Worm (Caenorhabditis elegans): ENCODE measurements around the gene pcp-5.

pcp-5 gene

DNA sequence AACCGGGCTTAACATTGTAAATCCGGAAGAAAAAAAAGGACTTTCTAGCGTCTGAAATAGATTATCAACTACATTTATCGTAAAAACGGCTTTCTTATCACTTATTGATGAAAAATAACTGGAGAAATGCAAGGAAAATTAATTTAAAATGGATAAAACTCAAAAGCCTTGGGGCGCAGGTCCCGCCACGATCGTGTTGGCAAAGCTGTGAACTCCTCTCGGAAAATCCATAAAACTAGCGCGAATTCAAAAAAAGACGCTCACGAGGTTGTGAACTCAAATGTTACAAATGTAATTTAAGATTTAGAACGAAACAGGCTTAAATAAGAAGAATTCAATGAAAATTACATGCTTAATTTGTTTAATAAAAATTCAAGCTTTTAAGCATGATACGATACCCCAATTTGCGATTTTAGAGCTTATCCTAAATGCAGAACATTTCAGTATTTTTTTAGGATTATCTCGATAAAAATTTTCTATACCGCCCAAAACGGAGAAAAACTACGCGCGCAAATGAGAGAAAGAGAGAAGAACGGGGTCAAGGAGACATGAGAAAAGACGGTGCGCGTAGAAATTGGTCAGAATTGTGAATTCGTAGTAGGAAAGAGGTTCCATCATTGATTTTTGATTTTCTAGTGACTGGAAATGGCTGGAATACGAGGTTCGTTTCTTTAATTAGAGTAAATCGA is 44.8 kb upstream of the pcp-5 start, which contains the start of gene C29E4.15 (continued):
- TF ChIP-seq nhr-23 (tag; optimal IDR thresholded peaks at IDR 0.05) (no peak), egl-27 (tag; optimal IDR thresholded peaks at IDR 0.05) (no peak), lsy-2 (tag; optimal IDR thresholded peaks at IDR 0.05) (peak; percentile 27 to 80), nhr-10 (tag; optimal IDR thresholded peaks at IDR 0.05) (no peak), ZK546.5 (tag; optimal IDR thresholded peaks at IDR 0.05) (no peak)

DNA sequence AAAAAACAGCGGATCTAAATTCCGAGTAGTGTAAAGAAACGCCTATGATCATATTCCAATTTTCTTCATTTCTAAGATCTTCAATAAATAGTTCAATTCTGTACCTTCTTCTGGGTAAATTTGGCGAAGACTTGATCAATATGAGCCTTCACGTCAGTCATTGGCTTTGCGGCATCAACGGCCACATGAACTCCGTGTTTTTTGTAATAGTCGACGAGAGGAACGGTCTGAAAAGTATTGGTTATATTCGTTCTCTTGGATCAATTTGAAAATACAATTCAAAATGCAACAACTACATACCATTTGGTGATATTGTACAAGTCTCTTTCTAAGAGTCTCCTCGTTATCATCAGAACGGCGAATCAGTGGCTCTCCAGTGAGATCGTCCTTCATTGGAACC is 43.0 kb upstream of the pcp-5 start:
- TF ChIP-seq elt-3 (tag; optimal IDR thresholded peaks at IDR 0.05) (no peak), aly-2 (tag; optimal IDR thresholded peaks at IDR 0.05) (no peak), nhr-12 (tag; optimal IDR thresholded peaks at IDR 0.05) (no peak), peb-1 (tag; optimal IDR thresholded peaks at IDR 0.05) (no peak), ama-1 (optimal IDR thresholded peaks at IDR 0.05) (peak; percentile 76)

DNA sequence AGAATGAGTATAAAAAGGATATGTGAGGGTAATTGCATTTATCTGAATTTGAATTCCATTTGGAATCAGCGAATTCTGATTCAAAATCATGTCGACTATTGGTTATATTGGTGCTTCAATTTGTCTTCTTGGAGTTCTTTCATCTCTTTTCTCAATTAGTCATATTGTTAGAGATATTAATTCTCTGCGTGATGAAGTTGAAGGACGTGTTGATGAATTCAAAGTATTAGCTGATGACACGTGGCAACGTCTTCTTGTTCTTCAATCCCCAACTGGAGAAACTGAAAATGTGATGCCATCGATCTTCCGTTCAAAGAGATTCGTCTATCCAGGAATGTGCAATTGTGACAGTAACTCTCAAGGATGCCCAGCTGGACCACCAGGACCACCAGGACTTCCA is 41.4 kb upstream of the pcp-5 start, which contains the start of gene col-90:
col-90 (plus strand) TSS at position 37 of the 400 bp plus-strand sequence.
- TF ChIP-seq ama-1 (optimal IDR thresholded peaks at IDR 0.05) (peak; percentile 59), ceh-82 (tag; optimal IDR thresholded peaks at IDR 0.05) (no peak)

DNA sequence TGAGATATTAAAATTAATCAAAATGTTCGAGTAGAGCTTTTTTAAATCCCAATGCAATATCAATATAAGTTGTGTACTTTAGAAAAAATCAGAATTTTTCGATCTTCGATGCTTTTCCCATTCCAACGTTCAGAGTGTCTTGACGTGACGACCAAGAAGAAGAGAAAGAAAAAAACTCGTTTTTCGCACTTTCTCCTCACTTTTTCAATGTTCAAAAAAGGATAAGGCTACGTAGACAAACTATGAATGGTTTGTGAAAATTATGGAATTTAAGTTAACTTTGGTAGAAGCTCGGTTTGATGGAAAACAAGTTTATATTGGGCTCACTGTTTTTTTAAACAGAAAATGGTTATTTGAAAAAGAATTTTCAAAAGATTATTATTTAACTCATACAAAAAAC is 40.3 kb upstream of the pcp-5 start:
- TF ChIP-seq nhr-23 (tag; optimal IDR thresholded peaks at IDR 0.05) (no peak), R02D3.7 (tag; optimal IDR thresholded peaks at IDR 0.05) (no peak), elt-1 (tag; optimal IDR thresholded peaks at IDR 0.05) (no peak), nhr-6 (tag; optimal IDR thresholded peaks at IDR 0.05) (no peak), ztf-4 (tag; optimal IDR thresholded peaks at IDR 0.05) (no peak), ztf-1 (GFP tag; conservative IDR thresholded peaks at IDR 0.05) (no peak)

DNA sequence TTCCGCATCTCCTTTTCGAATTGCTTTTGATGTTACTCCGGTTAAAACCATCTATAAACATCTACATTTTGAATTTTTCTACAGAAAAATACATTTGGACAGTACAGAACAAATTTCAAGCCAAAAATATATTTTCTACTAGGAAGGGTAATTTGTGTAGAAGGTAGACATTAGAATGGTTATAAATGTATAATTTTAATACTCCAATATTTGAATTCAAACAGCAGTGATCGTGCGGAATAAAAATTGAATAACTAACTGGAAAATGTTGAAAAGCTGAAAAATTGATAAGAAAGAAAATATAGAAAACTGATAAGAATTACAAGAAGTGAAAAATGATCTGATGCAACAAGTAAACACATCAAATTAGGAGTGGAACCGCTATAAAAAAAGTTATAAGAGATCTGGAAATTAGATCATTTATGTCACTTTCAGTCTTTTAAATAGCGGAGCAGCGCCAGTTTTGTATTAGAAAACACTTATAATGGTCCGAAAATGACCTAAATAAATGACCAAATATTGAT is 39.6 kb upstream of the pcp-5 start, which contains the start of gene gsto-1:
gsto-1 (minus strand) TSS at position 51 of the 524 bp plus-strand sequence.
- TF ChIP-seq nhr-10 (tag; optimal IDR thresholded peaks at IDR 0.05) (no peak), fos-1 (tag; optimal IDR thresholded peaks at IDR 0.05) (peak; percentile 26), nhr-25 (tag; optimal IDR thresholded peaks at IDR 0.05) (no peak), elt-1 (tag; optimal IDR thresholded peaks at IDR 0.05) (no peak), mdl-1 (tag; optimal IDR thresholded peaks at IDR 0.05) (no peak), sma-3 (GFP tag; optimal IDR thresholded peaks at IDR 0.05) (no peak), unc-39 (tag; optimal IDR thresholded peaks at IDR 0.05) (no peak), ztf-1 (GFP tag; conservative IDR thresholded peaks at IDR 0.05) (no peak), gmeb-1 (tag; optimal IDR thresholded peaks at IDR 0.05) (peak; percentile 6), unc-62 (GFP tag; optimal IDR thresholded peaks at IDR 0.05) (no peak), egl-27 (tag; optimal IDR thresholded peaks at IDR 0.05) (no peak), nhr-23 (tag; optimal IDR thresholded peaks at IDR 0.05) (no peak), lin-11 (tag; optimal IDR thresholded peaks at IDR 0.05) (no peak), nhr-77 (tag; optimal IDR thresholded peaks at IDR 0.05) (no peak), nhr-21 (tag; optimal IDR thresholded peaks at IDR 0.05) (no peak), elt-3 (tag; optimal IDR thresholded peaks at IDR 0.05) (no peak), C34F6.9 (tag; optimal IDR thresholded peaks at IDR 0.05) (no peak), lin-39 (tag; optimal IDR thresholded peaks at IDR 0.05) (no peak), unc-55 (GFP tag; optimal IDR thresholded peaks at IDR 0.05) (no peak), zag-1 (tag; optimal IDR thresholded peaks at IDR 0.05) (no peak), dmd-4 (tag; optimal IDR thresholded peaks at IDR 0.05) (no peak), crh-2 (tag; optimal IDR thresholded peaks at IDR 0.05) (peak; percentile 8), nhr-6 (tag; optimal IDR thresholded peaks at IDR 0.05) (no peak), skn-1 (tag; optimal IDR thresholded peaks at IDR 0.05) (no peak), nhr-129 (tag; optimal IDR thresholded peaks at IDR 0.05) (peak; percentile 31)

DNA sequence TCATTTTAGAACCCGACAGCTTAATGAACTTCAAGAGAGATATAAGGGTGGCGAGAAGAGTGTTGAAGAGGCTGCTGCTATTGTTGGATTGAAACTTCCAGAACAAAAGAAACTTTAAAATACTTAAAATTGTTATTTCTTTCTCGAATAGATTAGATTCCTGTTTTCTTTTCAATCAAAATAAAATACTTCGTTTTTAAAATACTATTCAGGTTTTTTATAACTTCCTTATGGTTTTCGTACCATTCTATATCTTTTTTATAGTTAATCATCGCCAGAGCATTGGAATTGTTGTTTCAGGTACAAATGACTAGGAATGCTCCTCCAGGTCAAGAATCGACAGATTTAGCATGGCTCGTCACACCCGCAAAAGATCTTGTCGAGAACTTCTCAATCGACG is 34.0 kb upstream of the pcp-5 start, which contains the start of gene kle-2:
kle-2 (plus strand) TSS at position 301 of the 400 bp plus-strand sequence.
- TF ChIP-seq nhr-12 (tag; optimal IDR thresholded peaks at IDR 0.05) (no peak), sma-9 (GFP tag; optimal IDR thresholded peaks at IDR 0.05) (no peak), sma-9 (tag; optimal IDR thresholded peaks at IDR 0.05) (no peak), ceh-16 (tag; optimal IDR thresholded peaks at IDR 0.05) (no peak), ztf-11 (tag; optimal IDR thresholded peaks at IDR 0.05) (no peak), Y55F3AM.14 (GFP tag; optimal IDR thresholded peaks at IDR 0.05) (no peak), egl-27 (tag; optimal IDR thresholded peaks at IDR 0.05) (no peak), crh-2 (tag; optimal IDR thresholded peaks at IDR 0.05) (no peak), nhr-11 (tag; optimal IDR thresholded peaks at IDR 0.05) (no peak), lin-13 (GFP tag; optimal IDR thresholded peaks at IDR 0.05) (no peak), nhr-25 (tag; optimal IDR thresholded peaks at IDR 0.05) (no peak), nhr-10 (tag; optimal IDR thresholded peaks at IDR 0.05) (no peak), sem-4 (tag; optimal IDR thresholded peaks at IDR 0.05) (no peak), unc-55 (GFP tag; optimal IDR thresholded peaks at IDR 0.05) (no peak), elt-3 (tag; optimal IDR thresholded peaks at IDR 0.05) (no peak)
